Fruit fly (Drosophila melanogaster) Kc167 (cell line): ENCODE results near the gene lobo.

Experiments used
- Sin3A ChIP-seq: fragments of >200 bp; optimal IDR thresholded peaks from 2 replicates; lab custom pipeline; 2018; ENCODE audit warnings: missing external identifiers
- h ChIP-seq: fragments of >200 bp; optimal IDR thresholded peaks from 3 replicates; lab custom pipeline; 2018; ENCODE audit warnings: missing external identifiers
- psq ChIP-seq: fragments of >200 bp; optimal IDR thresholded peaks from 2 replicates; lab custom pipeline; 2017; ENCODE audit warnings: missing external identifiers
- ttk ChIP-seq: sonication (Bioruptor generic); optimal IDR thresholded peaks from 2 replicates; lab custom pipeline; 2017; ENCODE audit warnings: missing external identifiers

dm6 chr3R:25237314-25237713, 43.7 kb upstream of the lobo start, which contains the start of gene Jhbp7:
- TF ChIP-seq ttk (no peak), psq (no peak), h (no peak), Sin3A (no peak)
